Worm (Caenorhabditis elegans) whole organism, late embryonic: ENCODE data around the gene mrpl-11.

Experiments used
- C08G9.2 ChIP-seq: sonication (generic microtip); optimal IDR thresholded peaks from 2 replicates; lab custom pipeline; 2016; ENCODE audit warnings: mild to moderate bottlenecking, missing genetic modification characterization, moderate library complexity, missing compliant biosample characterization
- C38D4.7 ChIP-seq: fragments of 200-800 bp; sonication (Bioruptor generic); optimal IDR thresholded peaks from 2 replicates; lab custom pipeline; 2018; ENCODE audit warnings: mild to moderate bottlenecking, missing genetic modification characterization, moderate library complexity, missing compliant biosample characterization
- F13H6.1 ChIP-seq: sonication (generic microtip); optimal IDR thresholded peaks from 2 replicates; lab custom pipeline; 2016; ENCODE audit warnings: missing genetic modification characterization, missing compliant biosample characterization
- K09A11.1 ChIP-seq: sonication (generic microtip); optimal IDR thresholded peaks from 2 replicates; lab custom pipeline; 2017; ENCODE audit warnings: antibody characterized with exemption, mild to moderate bottlenecking, missing genetic modification characterization, missing compliant biosample characterization; ENCODE audit not compliant: insufficient read depth
- T23F11.4 ChIP-seq: fragments of 200-800 bp; sonication (Bioruptor generic); optimal IDR thresholded peaks from 2 replicates; lab custom pipeline; 2018; ENCODE audit warnings: mild to moderate bottlenecking, missing genetic modification characterization, missing compliant biosample characterization
- ahr-1 ChIP-seq: sonication (generic microtip); optimal IDR thresholded peaks from 2 replicates; lab custom pipeline; 2016; ENCODE audit warnings: missing genetic modification characterization, missing compliant biosample characterization
- ama-1 ChIP-seq: fragments of 150-350 bp; optimal IDR thresholded peaks from 2 replicates; lab custom pipeline; 2014
- ceh-18 ChIP-seq: sonication (generic microtip); optimal IDR thresholded peaks from 2 replicates; lab custom pipeline; 2016; ENCODE audit warnings: missing genetic modification characterization, missing compliant biosample characterization
- ceh-19 ChIP-seq: fragments of 200-800 bp; sonication (Bioruptor generic); optimal IDR thresholded peaks from 2 replicates; lab custom pipeline; 2018; ENCODE audit warnings: mild to moderate bottlenecking, missing genetic modification characterization, missing compliant biosample characterization
- ceh-2 ChIP-seq: sonication (generic microtip); optimal IDR thresholded peaks from 2 replicates; lab custom pipeline; 2016; ENCODE audit warnings: missing genotype, missing genetic modification characterization, missing compliant biosample characterization
- ceh-24 ChIP-seq: sonication (generic microtip); optimal IDR thresholded peaks from 2 replicates; lab custom pipeline; 2016; ENCODE audit warnings: mild to moderate bottlenecking, missing genetic modification characterization, missing compliant biosample characterization
- ceh-30 ChIP-seq: fragments of 150-350 bp; optimal IDR thresholded peaks from 2 replicates; lab custom pipeline; 2014; ENCODE audit warnings: missing biosample characterization, missing genetic modification characterization
- ceh-31 ChIP-seq: sonication (generic microtip); optimal IDR thresholded peaks from 2 replicates; lab custom pipeline; 2016; ENCODE audit warnings: missing genetic modification characterization, missing compliant biosample characterization
- ceh-45 ChIP-seq: fragments of 200-800 bp; sonication (Bioruptor generic); IDR thresholded peaks from 2 replicates; pipeline ENCODE4 v1.3.6; 2022; ENCODE audit warnings: missing genetic modification reagents, missing genetic modification characterization, missing compliant biosample characterization
- ceh-48 ChIP-seq: sonication (generic microtip); optimal IDR thresholded peaks from 2 replicates; lab custom pipeline; 2016; ENCODE audit warnings: missing genetic modification characterization, inconsistent platforms, missing compliant biosample characterization
- ceh-9 ChIP-seq: sonication (generic microtip); optimal IDR thresholded peaks from 2 replicates; lab custom pipeline; 2016; ENCODE audit warnings: mild to moderate bottlenecking, missing genetic modification characterization, inconsistent platforms, missing compliant biosample characterization
- che-1 ChIP-seq: sonication (generic microtip); optimal IDR thresholded peaks from 2 replicates; lab custom pipeline; 2016; ENCODE audit warnings: mild to moderate bottlenecking, missing genetic modification characterization, missing compliant biosample characterization
- dmd-4 ChIP-seq: sonication (generic microtip); optimal IDR thresholded peaks from 2 replicates; lab custom pipeline; 2016; ENCODE audit warnings: borderline replicate concordance, missing genetic modification characterization, missing compliant biosample characterization
- dve-1 ChIP-seq: sonication (generic microtip); optimal IDR thresholded peaks from 2 replicates; lab custom pipeline; 2017; ENCODE audit warnings: antibody characterized with exemption, mild to moderate bottlenecking, missing genetic modification characterization, missing compliant biosample characterization
- elt-2 ChIP-seq: sonication (generic microtip); optimal IDR thresholded peaks from 2 replicates; lab custom pipeline; 2016; ENCODE audit warnings: missing genetic modification reagents, missing genetic modification characterization, missing compliant biosample characterization
- ets-4 ChIP-seq: sonication (generic microtip); optimal IDR thresholded peaks from 2 replicates; lab custom pipeline; 2016; ENCODE audit warnings: missing genetic modification characterization, missing compliant biosample characterization
- fax-1 ChIP-seq: sonication (generic microtip); optimal IDR thresholded peaks from 2 replicates; lab custom pipeline; 2016; ENCODE audit warnings: missing genotype, missing genetic modification characterization, missing compliant biosample characterization
- fkh-10 ChIP-seq: fragments of 150-350 bp; optimal IDR thresholded peaks from 2 replicates; lab custom pipeline; 2014; ENCODE audit warnings: missing biosample characterization, missing genetic modification reagents, missing genetic modification characterization
- fkh-6 ChIP-seq: sonication (generic microtip); optimal IDR thresholded peaks from 2 replicates; lab custom pipeline; 2016; ENCODE audit warnings: missing genetic modification characterization, missing compliant biosample characterization
- gmeb-2 ChIP-seq: sonication (generic microtip); optimal IDR thresholded peaks from 2 replicates; lab custom pipeline; 2016; ENCODE audit warnings: missing genetic modification characterization, inconsistent platforms, missing compliant biosample characterization
- hlh-13 ChIP-seq: fragments of 200-800 bp; sonication (Bioruptor generic); optimal IDR thresholded peaks from 2 replicates; lab custom pipeline; 2018; ENCODE audit warnings: mild to moderate bottlenecking, missing genetic modification characterization, missing compliant biosample characterization
- hlh-15 ChIP-seq: sonication (generic microtip); optimal IDR thresholded peaks from 2 replicates; lab custom pipeline; 2016; ENCODE audit warnings: missing genetic modification characterization, missing compliant biosample characterization
- hlh-30 ChIP-seq: sonication (generic microtip); optimal IDR thresholded peaks from 2 replicates; lab custom pipeline; 2017; ENCODE audit warnings: antibody characterized with exemption, missing genetic modification characterization, missing compliant biosample characterization; ENCODE audit not compliant: insufficient read depth
- hlh-6 ChIP-seq: sonication (generic microtip); optimal IDR thresholded peaks from 2 replicates; lab custom pipeline; 2016; ENCODE audit warnings: missing genotype, missing genetic modification characterization, missing compliant biosample characterization
- lin-11 ChIP-seq: fragments of 200-800 bp; sonication (Bioruptor generic); optimal IDR thresholded peaks from 2 replicates; lab custom pipeline; 2018; ENCODE audit warnings: mild to moderate bottlenecking, missing genetic modification characterization, missing compliant biosample characterization
- madf-2 ChIP-seq: sonication (generic microtip); optimal IDR thresholded peaks from 2 replicates; lab custom pipeline; 2017; ENCODE audit warnings: missing genetic modification characterization, missing compliant biosample characterization
- mec-3 ChIP-seq: sonication (generic microtip); optimal IDR thresholded peaks from 2 replicates; lab custom pipeline; 2016; ENCODE audit warnings: borderline replicate concordance, missing genetic modification characterization, missing compliant biosample characterization
- nfya-1 ChIP-seq: sonication (generic microtip); optimal IDR thresholded peaks from 2 replicates; lab custom pipeline; 2017; ENCODE audit warnings: missing genetic modification characterization, mild to moderate bottlenecking, missing compliant biosample characterization, antibody characterized with exemption, moderate library complexity
- nhr-11 ChIP-seq: fragments of 150-350 bp; optimal IDR thresholded peaks from 2 replicates; lab custom pipeline; 2014; ENCODE audit warnings: missing biosample characterization, missing genetic modification characterization
- nhr-232 ChIP-seq: sonication (generic microtip); optimal IDR thresholded peaks from 2 replicates; lab custom pipeline; 2016; ENCODE audit warnings: missing genetic modification characterization, missing compliant biosample characterization
- npax-4 ChIP-seq: sonication (generic microtip); optimal IDR thresholded peaks from 2 replicates; lab custom pipeline; 2016; ENCODE audit warnings: missing genetic modification characterization, missing compliant biosample characterization
- pag-3 ChIP-seq: sonication (generic microtip); optimal IDR thresholded peaks from 2 replicates; lab custom pipeline; 2016; ENCODE audit warnings: missing compliant biosample characterization, missing genetic modification characterization, borderline replicate concordance
- pat-9 ChIP-seq: fragments of 200-800 bp; sonication (Bioruptor generic); optimal IDR thresholded peaks from 2 replicates; lab custom pipeline; 2018; ENCODE audit warnings: mild to moderate bottlenecking, missing genetic modification characterization, moderate library complexity, missing compliant biosample characterization
- pha-2 ChIP-seq: sonication (generic microtip); optimal IDR thresholded peaks from 2 replicates; lab custom pipeline; 2017; ENCODE audit warnings: mild to moderate bottlenecking, missing genetic modification characterization, missing compliant biosample characterization
- pha-4 ChIP-seq: fragments of 150-350 bp; optimal IDR thresholded peaks from 2 replicates; lab custom pipeline; 2018; ENCODE audit warnings: missing biosample characterization, missing genetic modification reagents, missing genetic modification characterization
- pros-1 ChIP-seq: fragments of 150-350 bp; optimal IDR thresholded peaks from 2 replicates; lab custom pipeline; 2014; ENCODE audit warnings: missing biosample characterization, missing genetic modification reagents, missing genetic modification characterization
- ref-2 ChIP-seq: sonication (generic microtip); optimal IDR thresholded peaks from 2 replicates; lab custom pipeline; 2016; ENCODE audit warnings: missing genetic modification characterization, missing compliant biosample characterization
- sox-2 ChIP-seq: fragments of 200-800 bp; sonication (Bioruptor generic); IDR thresholded peaks from 2 replicates; pipeline ENCODE4 v1.3.6; 2022; ENCODE audit warnings: missing genetic modification reagents, missing genetic modification characterization, missing compliant biosample characterization
- sox-4 ChIP-seq: sonication (generic microtip); optimal IDR thresholded peaks from 2 replicates; lab custom pipeline; 2017; ENCODE audit warnings: mild to moderate bottlenecking, missing genetic modification characterization, inconsistent platforms, missing compliant biosample characterization
- syd-9 ChIP-seq: sonication (generic microtip); optimal IDR thresholded peaks from 2 replicates; lab custom pipeline; 2016; ENCODE audit warnings: mild to moderate bottlenecking, missing genetic modification characterization, moderate library complexity, missing compliant biosample characterization
- tbx-2 ChIP-seq: sonication (generic microtip); optimal IDR thresholded peaks from 2 replicates; lab custom pipeline; 2016; ENCODE audit warnings: missing genetic modification characterization, missing compliant biosample characterization
- tbx-7 ChIP-seq: sonication (generic microtip); optimal IDR thresholded peaks from 2 replicates; lab custom pipeline; 2016; ENCODE audit warnings: missing genotype, missing genetic modification characterization, missing compliant biosample characterization
- ttx-3 ChIP-seq: sonication (generic microtip); optimal IDR thresholded peaks from 2 replicates; lab custom pipeline; 2016; ENCODE audit warnings: missing genetic modification reagents, missing genetic modification characterization, missing compliant biosample characterization
- unc-3 ChIP-seq, 2 experiments: fragments of 200-800 bp in 1 of 2; sonication (Bioruptor generic) in 1 of 2; sonication (generic microtip) in 1 of 2; conservative IDR thresholded peaks in 1 of 2; optimal IDR thresholded peaks in 1 of 2; 2 replicates each; pipeline versions ENCODE4 v1.3.6 to Lab custom; 2016 to 2022; ENCODE audit warnings: missing compliant biosample characterization in 2 of 2, missing genetic modification characterization in 2 of 2, missing genetic modification reagents in 1 of 2
- unc-42 ChIP-seq: sonication (generic microtip); optimal IDR thresholded peaks from 2 replicates; lab custom pipeline; 2016; ENCODE audit warnings: missing genotype, missing genetic modification characterization, missing compliant biosample characterization
- unc-55 ChIP-seq: sonication (generic microtip); optimal IDR thresholded peaks from 2 replicates; lab custom pipeline; 2017; ENCODE audit warnings: missing biosample characterization, missing genetic modification reagents, missing genetic modification characterization
- zip-5 ChIP-seq: sonication (generic microtip); optimal IDR thresholded peaks from 2 replicates; lab custom pipeline; 2016; ENCODE audit warnings: missing genetic modification characterization, missing compliant biosample characterization

Gene mrpl-11

DNA sequence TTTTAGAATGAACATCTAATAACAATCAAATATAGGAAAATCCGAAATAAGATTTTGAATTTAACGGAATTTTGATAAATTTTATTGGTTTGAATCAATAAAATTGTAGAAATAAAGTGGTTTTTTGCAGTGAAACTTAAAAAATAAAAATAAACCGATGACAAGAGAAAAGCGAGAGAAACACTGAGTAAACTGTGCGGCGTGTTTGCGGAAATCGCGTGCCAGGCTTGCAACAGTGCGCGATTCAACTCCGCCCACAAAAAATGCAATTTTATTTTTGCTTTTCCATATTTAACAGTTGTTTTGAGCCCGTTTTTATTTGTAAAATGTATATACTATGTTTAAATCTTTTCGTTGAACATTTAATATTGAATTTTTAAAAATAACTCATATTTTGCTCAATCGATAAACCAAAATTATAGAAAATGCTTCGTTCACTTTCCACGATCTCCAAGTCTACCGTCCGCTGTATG, 50.5 kb downstream of the mrpl-11 start, which contains the start of gene mtss-1:
mtss-1 (plus strand) TSS at position 423 of the 473 bp plus-strand sequence.
- TF ChIP-seq hlh-6 (tag; lab: Kevin White, UChicago) (peak; percentile 45), syd-9 (tag; lab: Kevin White, UChicago) (peak; percentile 70), ceh-18 (tag; lab: Kevin White, UChicago) (peak; percentile 24), ceh-9 (tag; lab: Kevin White, UChicago) (no peak), nfya-1 (tag; lab: Kevin White, UChicago) (peak; percentile 78), ceh-2 (peak; percentile 75), pros-1 (tag; lab: Kevin White, UChicago) (no peak), unc-42 (peak; percentile 13), tbx-7 (tag; lab: Kevin White, UChicago) (peak; percentile 31), C38D4.7 (GFP tag; lab: Kevin White, UChicago) (peak; percentile 71), lin-11 (tag; lab: Kevin White, UChicago) (peak; percentile 62), pha-4 (tag; lab: Kevin White, UChicago) (no peak), ceh-45 (GFP tag; lab: Robert Waterston, UW) (no peak), unc-55 (GFP tag; lab: Kevin White, UChicago) (no peak), pag-3 (tag; lab: Kevin White, UChicago) (no peak), ama-1 (lab: Kevin White, UChicago) (no peak), F13H6.1 (peak; percentile 57), npax-4 (peak; percentile 67), ceh-19 (GFP tag; lab: Kevin White, UChicago) (peak; percentile 77), fkh-6 (tag; lab: Kevin White, UChicago) (peak; percentile 70), nhr-11 (tag; lab: Kevin White, UChicago) (no peak), dve-1 (tag; lab: Kevin White, UChicago) (no peak), T23F11.4 (peak; percentile 73), elt-2 (peak; percentile 92), madf-2 (tag; lab: Kevin White, UChicago) (peak; percentile 64), nhr-232 (tag; lab: Kevin White, UChicago) (peak; percentile 53), hlh-30 (tag; lab: Kevin White, UChicago) (no peak), ttx-3 (peak; percentile 89), hlh-13 (GFP tag; lab: Kevin White, UChicago) (peak; percentile 42), mec-3 (no peak), ceh-30 (tag; lab: Kevin White, UChicago) (no peak), pat-9 (tag; lab: Kevin White, UChicago) (peak; percentile 59), zip-5 (tag; lab: Kevin White, UChicago) (peak; percentile 66), che-1 (tag; lab: Kevin White, UChicago) (peak; percentile 78), tbx-2 (tag; lab: Kevin White, UChicago) (peak; percentile 72), K09A11.1 (peak; percentile 77), ceh-24 (peak; percentile 56), ets-4 (tag; lab: Kevin White, UChicago) (peak; percentile 1), hlh-15 (tag; lab: Kevin White, UChicago) (peak; percentile 59), fax-1 (tag; lab: Kevin White, UChicago) (peak; percentile 85), sox-2 (GFP tag; lab: Robert Waterston, UW) (peak; percentile 17; the same call in 1 of the 2 replicates), C08G9.2 (tag; lab: Kevin White, UChicago) (peak; percentile 64), ref-2 (tag; lab: Kevin White, UChicago) (peak; percentile 64), fkh-10 (peak; percentile 2), ahr-1 (tag; lab: Kevin White, UChicago) (peak; percentile 85), ceh-31 (tag; lab: Kevin White, UChicago) (peak; percentile 77), sox-4 (tag; lab: Kevin White, UChicago) (peak; percentile 81), ceh-48 (tag; lab: Kevin White, UChicago) (peak; percentile 36), gmeb-2 (peak; percentile 70), dmd-4 (tag; lab: Kevin White, UChicago) (no peak), unc-3 (GFP tag; conservative IDR thresholded peaks at IDR 0.05; lab: Robert Waterston, UW) (peak; percentile 40; the same call in 1 of the 2 replicates), unc-3 (tag; optimal IDR thresholded peaks at IDR 0.05; lab: Kevin White, UChicago) (peak; percentile 56), pha-2 (tag; lab: Kevin White, UChicago) (peak; percentile 74)
